Fruit fly (Drosophila melanogaster) S2 (cell line): ENCODE data around the gene CG14647.

Source experiments
- CG8478 ChIP-seq: fragments of >200 bp; optimal IDR thresholded peaks from 2 replicates; lab custom pipeline; 2018
- CTCF ChIP-seq, 2 experiments: fragments of >200 bp; optimal IDR thresholded peaks; 2 replicates each; lab custom pipeline; 2018

The CG14647 gene

dm6 chr3R:4445083-4445482, 44.8 kb downstream of the CG14647 start:
- no peak for TF ChIP-seq CTCF (optimal IDR thresholded peaks at IDR 0.05; lab: Kevin White, UChicago)
- TF ChIP-seq CG8478 (lab: Kevin White, UChicago), result no peak

- TF ChIP-seq CTCF (optimal IDR thresholded peaks at IDR 0.05; lab: Kevin White, UChicago), result no peak
- no peak for TF ChIP-seq CG8478 (lab: Kevin White, UChicago)
These were observed 46.3 kb downstream of the CG14647 start for dm6 chr3R:4446455-4447224.

- no peak for TF ChIP-seq CG8478 (lab: Kevin White, UChicago)
- no peak for TF ChIP-seq CTCF (optimal IDR thresholded peaks at IDR 0.05; lab: Kevin White, UChicago)
These were observed 48.9 kb downstream of the CG14647 start for dm6 chr3R:4449256-4449655.

dm6 chr3R:4450721-4451120, 50.4 kb downstream of the CG14647 start:
- TF ChIP-seq CG8478 (lab: Kevin White, UChicago) (no peak), CTCF (optimal IDR thresholded peaks at IDR 0.05; lab: Kevin White, UChicago) (no peak)
